Worm (Caenorhabditis elegans) whole organism, L4 larva: ENCODE results near the gene selt-1.1.

Source experiments
- dpl-1 ChIP-seq: fragments of 150-350 bp; optimal IDR thresholded peaks from 2 replicates; lab custom pipeline; 2014; ENCODE audit warnings: missing biosample characterization, missing genetic modification reagents, missing genetic modification characterization
- egl-43 ChIP-seq: fragments of 200-800 bp; sonication (Bioruptor generic); IDR thresholded peaks from 2 replicates; pipeline ENCODE4 v1.3.6; 2022; ENCODE audit warnings: missing genetic modification reagents, missing genetic modification characterization, missing compliant biosample characterization
- lin-39 ChIP-seq: fragments of 150-350 bp; optimal IDR thresholded peaks from 2 replicates; lab custom pipeline; 2014; ENCODE audit warnings: missing biosample characterization, missing genetic modification reagents, missing genetic modification characterization
- nhr-11 ChIP-seq: fragments of 150-350 bp; optimal IDR thresholded peaks from 2 replicates; lab custom pipeline; 2014; ENCODE audit warnings: missing biosample characterization, missing genetic modification characterization
- nhr-237 ChIP-seq: sonication (generic microtip); optimal IDR thresholded peaks from 2 replicates; lab custom pipeline; 2017; ENCODE audit warnings: missing biosample characterization, missing genetic modification characterization
- nhr-25 ChIP-seq: sonication (generic microtip); optimal IDR thresholded peaks from 2 replicates; lab custom pipeline; 2017; ENCODE audit warnings: missing genetic modification characterization, mild to moderate bottlenecking, missing compliant biosample characterization, antibody characterized with exemption, moderate library complexity, borderline replicate concordance; ENCODE audit not compliant: insufficient read depth
- nhr-76 ChIP-seq: fragments of 150-350 bp; optimal IDR thresholded peaks from 2 replicates; lab custom pipeline; 2014; ENCODE audit warnings: missing biosample characterization, missing genetic modification characterization
- unc-62 ChIP-seq, 3 experiments: fragments of 150-350 bp in 1 of 3; sonication (generic microtip); optimal IDR thresholded peaks in 2 of 3; peaks in 1 of 3; 1 replicate in 1 of 3; 2 replicates in 2 of 3; lab custom pipeline; 2014 to 2017; ENCODE audit warnings: missing biosample characterization in 3 of 3, missing genetic modification characterization in 3 of 3, missing genetic modification reagents in 3 of 3, missing genotype in 1 of 3

ce11 chrX:11522058-11522757, 24.1 kb downstream of the selt-1.1 start, which contains the start of gene sdc-2:
- TF ChIP-seq nhr-237: peak; percentile 20
- no peak for TF ChIP-seq nhr-25 (tag; lab: Kevin White, UChicago)
- TF ChIP-seq nhr-11: peak; percentile 75
- peak; percentile 39 for TF ChIP-seq dpl-1 (GFP tag; lab: Kevin White, UChicago)
- no peak for TF ChIP-seq lin-39 (tag; lab: Kevin White, UChicago)
- peak in 1 of 2 experiments; percentile 98 for TF ChIP-seq unc-62 (GFP tag; optimal IDR thresholded peaks at IDR 0.05 in 1 of 2; lab: Kevin White, UChicago)
- no peak for TF ChIP-seq unc-62 (tag; optimal IDR thresholded peaks at IDR 0.05; lab: Kevin White, UChicago)
- TF ChIP-seq nhr-76 (tag; lab: Kevin White, UChicago): no peak
- TF ChIP-seq egl-43: no peak
